Worm (Caenorhabditis elegans): Measurements from ENCODE around the gene F40F11.3.

Gene F40F11.3

DNA sequence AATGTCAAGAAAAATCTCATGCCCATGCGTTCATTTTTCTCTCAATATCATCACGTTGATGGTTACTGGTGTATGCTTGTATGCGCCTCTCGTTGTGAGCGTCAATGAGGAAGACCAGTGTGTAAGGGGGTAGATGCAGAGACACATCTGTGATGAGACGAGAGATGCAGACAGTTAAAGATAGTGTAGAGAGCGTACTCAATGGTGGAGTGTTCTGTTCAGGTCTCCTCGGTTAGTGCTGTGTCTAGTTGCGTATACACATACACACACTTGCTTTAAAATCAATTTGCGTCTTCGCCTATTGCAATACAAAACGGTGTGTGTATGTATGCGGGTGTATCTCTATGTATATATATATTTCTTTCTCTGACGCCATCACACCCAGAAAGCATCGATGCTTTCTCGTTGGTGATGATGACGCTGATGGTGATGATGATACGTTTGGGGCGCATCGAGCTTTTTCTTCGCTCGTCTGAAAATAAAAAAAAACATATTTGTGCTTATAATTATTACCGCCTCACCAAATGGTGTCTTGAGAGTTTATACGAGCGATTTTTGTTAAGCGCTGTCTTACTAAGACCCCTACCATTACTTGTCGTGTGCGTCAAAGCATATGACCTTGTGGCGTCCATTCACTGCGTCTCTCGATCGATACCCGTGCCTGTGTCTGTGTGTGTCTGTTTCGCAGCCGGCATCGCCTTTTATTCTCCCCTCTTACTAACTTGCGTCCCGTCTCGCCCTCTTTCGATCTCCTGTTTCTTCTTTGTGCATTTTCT is at the start of gene F40F11.3:
F40F11.3 (minus strand) TSS at position 589 of the 776 bp plus-strand sequence.
- TF ChIP-seq hmg-4 (GFP tag; optimal IDR thresholded peaks at IDR 0.05) = peak; percentile 38
- no peak for TF ChIP-seq hmbx-1 (tag; optimal IDR thresholded peaks at IDR 0.05)
- TF ChIP-seq tbx-11 (GFP tag; IDR thresholded peaks at IDR 0.05) = 0 out of 2 replicates have a peak, but pooled peaks have one; percentile 14
- no peak for TF ChIP-seq ceh-13 (GFP tag; optimal IDR thresholded peaks at IDR 0.05)
- peak; percentile 64 for TF ChIP-seq F13C5.2 (tag; optimal IDR thresholded peaks at IDR 0.05)

ce11 chrIV:11641802-11642201 is 48.0 kb upstream of the F40F11.3 start, which contains the start of gene ZK809.1:
ZK809.1 (plus strand) TSS chrIV:11642102.
- TF ChIP-seq F13C5.2 (tag; optimal IDR thresholded peaks at IDR 0.05) (no peak), hmg-4 (GFP tag; optimal IDR thresholded peaks at IDR 0.05) (no peak), ceh-36 (tag; optimal IDR thresholded peaks at IDR 0.05) (no peak), hnd-1 (tag; optimal IDR thresholded peaks at IDR 0.05) (no peak), sea-1 (GFP tag; conservative IDR thresholded peaks at IDR 0.05) (no peak)

DNA sequence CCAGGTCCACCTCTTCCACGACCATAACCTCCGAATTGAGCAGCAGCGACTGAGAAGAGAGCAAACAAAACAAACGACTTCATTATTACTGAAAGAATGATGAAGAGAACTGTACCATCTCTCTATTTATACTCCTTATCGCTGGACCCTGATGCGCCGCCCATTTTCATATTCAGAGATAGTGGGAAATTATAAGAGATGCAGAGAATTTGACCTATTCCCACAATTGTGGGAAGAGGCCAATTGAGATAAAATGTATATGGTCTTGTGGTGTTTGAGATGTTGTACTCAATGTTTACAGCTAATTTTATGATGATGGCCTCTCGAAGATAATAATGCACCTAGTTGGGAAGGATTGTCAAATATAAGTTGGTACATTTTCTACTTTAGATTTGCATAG is 47.1 kb upstream of the F40F11.3 start, which contains the start of gene ttr-50:
ttr-50 (minus strand) TSS at position 101 of the 400 bp plus-strand sequence.
- TF ChIP-seq flt-1 (GFP tag; IDR thresholded peaks at IDR 0.05) (no peak), tbx-37 (GFP tag; conservative IDR thresholded peaks at IDR 0.05) (no peak), ama-1 (optimal IDR thresholded peaks at IDR 0.05) (no peak), F13C5.2 (tag; optimal IDR thresholded peaks at IDR 0.05) (no peak), ceh-13 (GFP tag; optimal IDR thresholded peaks at IDR 0.05) (no peak), aly-1 (tag; optimal IDR thresholded peaks at IDR 0.05) (no peak)

ce11 chrIV:11638016-11638415 is 44.2 kb upstream of the F40F11.3 start, which contains the start of gene rbm-17:
rbm-17 (plus strand) TSS chrIV:11638316.
- TF ChIP-seq B0310.2 (tag; optimal IDR thresholded peaks at IDR 0.05) = no peak
- no peak for TF ChIP-seq ceh-13 (GFP tag; optimal IDR thresholded peaks at IDR 0.05)
- no peak for TF ChIP-seq ets-7 (tag; optimal IDR thresholded peaks at IDR 0.05)
- TF ChIP-seq tbx-37 (GFP tag; conservative IDR thresholded peaks at IDR 0.05) = no peak
- no peak for TF ChIP-seq ama-1 (optimal IDR thresholded peaks at IDR 0.05)
- no peak for TF ChIP-seq pes-1 (GFP tag; IDR thresholded peaks at IDR 0.05)
- TF ChIP-seq flt-1 (GFP tag; IDR thresholded peaks at IDR 0.05) = no peak
- no peak for TF ChIP-seq hmbx-1 (tag; optimal IDR thresholded peaks at IDR 0.05)
- no peak for TF ChIP-seq ceh-36 (tag; optimal IDR thresholded peaks at IDR 0.05)
- no peak for TF ChIP-seq hmg-4 (GFP tag; optimal IDR thresholded peaks at IDR 0.05)
- TF ChIP-seq tra-4 (tag; optimal IDR thresholded peaks at IDR 0.05) = no peak
- TF ChIP-seq aly-1 (tag; optimal IDR thresholded peaks at IDR 0.05) = no peak
- no peak for TF ChIP-seq F13C5.2 (tag; optimal IDR thresholded peaks at IDR 0.05)
- TF ChIP-seq hnd-1 (tag; optimal IDR thresholded peaks at IDR 0.05) = no peak
- no peak for TF ChIP-seq scrt-1 (GFP tag; IDR thresholded peaks at IDR 0.05)
- no peak for TF ChIP-seq tbx-11 (GFP tag; IDR thresholded peaks at IDR 0.05)
- no peak for TF ChIP-seq sea-1 (GFP tag; conservative IDR thresholded peaks at IDR 0.05)

DNA sequence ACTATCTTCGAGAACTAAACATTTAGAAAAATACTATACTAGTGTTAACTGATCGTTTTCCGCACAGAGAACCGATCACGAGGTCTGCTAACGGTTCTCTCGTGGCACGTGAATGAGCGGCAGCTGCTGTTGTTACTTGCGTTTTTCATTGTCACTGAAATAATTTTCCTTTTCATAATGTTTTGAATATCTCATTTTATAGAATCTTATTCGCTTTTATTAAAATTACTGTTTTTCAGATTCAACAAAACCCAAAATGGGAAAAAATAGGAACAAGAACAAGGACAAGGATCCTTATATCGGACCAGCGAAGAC is 42.6 kb upstream of the F40F11.3 start, which contains the start of gene F58B3.6:
F58B3.6 (plus strand) TSS at position 240 of the 315 bp plus-strand sequence.
- TF ChIP-seq tra-4 (tag; optimal IDR thresholded peaks at IDR 0.05) (no peak), flt-1 (GFP tag; IDR thresholded peaks at IDR 0.05) (no peak), ets-7 (tag; optimal IDR thresholded peaks at IDR 0.05) (no peak), hmbx-1 (tag; optimal IDR thresholded peaks at IDR 0.05) (no peak), hnd-1 (tag; optimal IDR thresholded peaks at IDR 0.05) (no peak), tbx-37 (GFP tag; conservative IDR thresholded peaks at IDR 0.05) (no peak), ceh-36 (tag; optimal IDR thresholded peaks at IDR 0.05) (no peak), scrt-1 (GFP tag; IDR thresholded peaks at IDR 0.05) (no peak), tbx-11 (GFP tag; IDR thresholded peaks at IDR 0.05) (no peak), aly-1 (tag; optimal IDR thresholded peaks at IDR 0.05) (no peak), sea-1 (GFP tag; conservative IDR thresholded peaks at IDR 0.05) (no peak), ama-1 (optimal IDR thresholded peaks at IDR 0.05) (no peak), hmg-4 (GFP tag; optimal IDR thresholded peaks at IDR 0.05) (no peak), pes-1 (GFP tag; IDR thresholded peaks at IDR 0.05) (no peak)

ce11 chrIV:11635437-11636408 is 41.9 kb upstream of the F40F11.3 start, which contains the start of gene mars-1:
mars-1 (minus strand) TSS chrIV:11635487.
- TF ChIP-seq tra-4 (tag; optimal IDR thresholded peaks at IDR 0.05) (no peak), F13C5.2 (tag; optimal IDR thresholded peaks at IDR 0.05) (peak; percentile 11), tbx-37 (GFP tag; conservative IDR thresholded peaks at IDR 0.05) (peak; percentile 31; the same call in 1 of the 2 replicates), ceh-36 (tag; optimal IDR thresholded peaks at IDR 0.05) (no peak)

ce11 chrIV:11631750-11632149 is 37.9 kb upstream of the F40F11.3 start, which contains the start of gene F58B3.4:
F58B3.4 (minus strand) TSS chrIV:11631850.
- no peak for TF ChIP-seq flt-1 (GFP tag; IDR thresholded peaks at IDR 0.05)
- no peak for TF ChIP-seq hmg-4 (GFP tag; optimal IDR thresholded peaks at IDR 0.05)
- no peak for TF ChIP-seq ceh-36 (tag; optimal IDR thresholded peaks at IDR 0.05)
- no peak for TF ChIP-seq ceh-13 (GFP tag; optimal IDR thresholded peaks at IDR 0.05)
- TF ChIP-seq aly-1 (tag; optimal IDR thresholded peaks at IDR 0.05) = no peak
- TF ChIP-seq tra-4 (tag; optimal IDR thresholded peaks at IDR 0.05) = no peak
- no peak for TF ChIP-seq scrt-1 (GFP tag; IDR thresholded peaks at IDR 0.05)
- no peak for TF ChIP-seq ama-1 (optimal IDR thresholded peaks at IDR 0.05)
- no peak for TF ChIP-seq ets-7 (tag; optimal IDR thresholded peaks at IDR 0.05)
- no peak for TF ChIP-seq tbx-37 (GFP tag; conservative IDR thresholded peaks at IDR 0.05)
